Fruit fly (Drosophila melanogaster) Kc167 (cell line): Measurements from ENCODE around the gene MICU3.

Source experiments
- Myc ChIP-seq: fragments of >200 bp; optimal IDR thresholded peaks from 2 replicates; lab custom pipeline; 2017; ENCODE audit warnings: missing external identifiers
- Sin3A ChIP-seq: fragments of >200 bp; optimal IDR thresholded peaks from 2 replicates; lab custom pipeline; 2018; ENCODE audit warnings: missing external identifiers
- h ChIP-seq: fragments of >200 bp; optimal IDR thresholded peaks from 3 replicates; lab custom pipeline; 2018; ENCODE audit warnings: missing external identifiers
- insv ChIP-seq: fragments of >200 bp; optimal IDR thresholded peaks from 3 replicates; lab custom pipeline; 2018; ENCODE audit warnings: missing external identifiers
- psq ChIP-seq: fragments of >200 bp; optimal IDR thresholded peaks from 2 replicates; lab custom pipeline; 2017; ENCODE audit warnings: missing external identifiers
- ttk ChIP-seq: sonication (Bioruptor generic); optimal IDR thresholded peaks from 2 replicates; lab custom pipeline; 2017; ENCODE audit warnings: missing external identifiers

MICU3 gene

dm6 chr3R:19902926-19903739 is 56.0 kb downstream of the MICU3 start, which contains the start of gene ClpX:
ClpX (minus strand) TSS chr3R:19903689.
- TF ChIP-seq insv (lab: Kevin White, UChicago) (no peak), Sin3A (lab: Kevin White, UChicago) (no peak), Myc (no peak), h (lab: Kevin White, UChicago) (no peak), ttk (lab: Kevin White, UChicago) (no peak), psq (no peak)
